Fruit fly (Drosophila melanogaster) whole organism, adult: ENCODE measurements around the gene CG10208.

Experiments used
- CG11617 ChIP-seq: fragments of 200-800 bp; sonication (Bioruptor generic); optimal IDR thresholded peaks from 2 replicates; lab custom pipeline; 2017; ENCODE audit warnings: mild to moderate bottlenecking, missing biosample characterization, missing genetic modification reagents, missing genetic modification characterization
- CG12768 ChIP-seq: fragments of 200-800 bp; sonication (Bioruptor generic); optimal IDR thresholded peaks from 2 replicates; lab custom pipeline; 2017; ENCODE audit warnings: missing biosample characterization, missing genetic modification characterization, mild to moderate bottlenecking, moderate library complexity, missing genetic modification reagents
- CG14711 ChIP-seq: fragments of 200-800 bp; sonication (Bioruptor generic); optimal IDR thresholded peaks from 2 replicates; lab custom pipeline; 2018; ENCODE audit warnings: missing biosample characterization, mild to moderate bottlenecking, missing genetic modification characterization, moderate library complexity
- CG1620 ChIP-seq: fragments of 200-800 bp; sonication (Bioruptor generic); optimal IDR thresholded peaks from 2 replicates; lab custom pipeline; 2016; ENCODE audit warnings: missing biosample characterization, missing genetic modification characterization
- CG33017 ChIP-seq: fragments of 200-800 bp; sonication (Bioruptor generic); optimal IDR thresholded peaks from 2 replicates; lab custom pipeline; 2018; ENCODE audit warnings: missing biosample characterization, mild to moderate bottlenecking, missing genetic modification characterization, moderate library complexity
- CG5204 ChIP-seq: fragments of 200-800 bp; sonication (Bioruptor generic); optimal IDR thresholded peaks from 2 replicates; lab custom pipeline; 2016; ENCODE audit warnings: missing biosample characterization, missing genetic modification characterization
- CG7045 ChIP-seq: fragments of 200-800 bp; sonication (Bioruptor generic); optimal IDR thresholded peaks from 2 replicates; lab custom pipeline; 2017; ENCODE audit warnings: missing biosample characterization, mild to moderate bottlenecking, missing genetic modification characterization
- CG7101 ChIP-seq: fragments of 200-800 bp; sonication (Bioruptor generic); optimal IDR thresholded peaks from 2 replicates; lab custom pipeline; 2018; ENCODE audit warnings: missing biosample characterization, mild to moderate bottlenecking, missing genetic modification characterization, moderate library complexity
- Clk ChIP-seq: fragments of 200-800 bp; sonication (Bioruptor generic); optimal IDR thresholded peaks from 2 replicates; lab custom pipeline; 2017; ENCODE audit warnings: missing biosample characterization, missing genetic modification characterization
- Crg-1 ChIP-seq: fragments of 200-800 bp; sonication (Bioruptor generic); optimal IDR thresholded peaks from 2 replicates; lab custom pipeline; 2016; ENCODE audit warnings: missing biosample characterization, missing genetic modification characterization
- Hr96 ChIP-seq: fragments of 200-800 bp; sonication (Bioruptor generic); optimal IDR thresholded peaks from 2 replicates; lab custom pipeline; 2016; ENCODE audit warnings: missing biosample characterization, missing genetic modification characterization
- Mnt ChIP-seq: fragments of 200-800 bp; sonication (Bioruptor generic); optimal IDR thresholded peaks from 2 replicates; lab custom pipeline; 2016; ENCODE audit warnings: missing biosample characterization, mild to moderate bottlenecking, missing genetic modification characterization
- bab1 ChIP-seq: fragments of 200-800 bp; sonication (Bioruptor generic); optimal IDR thresholded peaks from 3 replicates; lab custom pipeline; 2019; ENCODE audit warnings: missing biosample characterization, mild to moderate bottlenecking, missing genetic modification characterization, moderate library complexity
- cic ChIP-seq: fragments of 200-800 bp; sonication (Bioruptor generic); optimal IDR thresholded peaks from 2 replicates; lab custom pipeline; 2017; ENCODE audit warnings: missing biosample characterization, mild to moderate bottlenecking, missing genetic modification characterization, moderate library complexity
- cnc ChIP-seq, 2 experiments: fragments of >200 bp; optimal IDR thresholded peaks; 2 replicates each; lab custom pipeline; 2017
- kay ChIP-seq: fragments of 200-800 bp; sonication (Bioruptor generic); peaks from one replicate; lab custom pipeline; 2016; ENCODE audit warnings: missing biosample characterization, missing genetic modification characterization, borderline replicate concordance
- ovo ChIP-seq: fragments of 200-800 bp; sonication (Bioruptor generic); optimal IDR thresholded peaks from 2 replicates; lab custom pipeline; 2016; ENCODE audit warnings: missing biosample characterization, missing genetic modification characterization
- pad ChIP-seq: fragments of 200-800 bp; sonication (Bioruptor generic); optimal IDR thresholded peaks from 3 replicates; lab custom pipeline; 2017; ENCODE audit warnings: missing biosample characterization, missing genetic modification characterization, mild to moderate bottlenecking, moderate library complexity, missing genetic modification reagents
- tj ChIP-seq: fragments of 200-800 bp; sonication (Bioruptor generic); optimal IDR thresholded peaks from 3 replicates; lab custom pipeline; 2017; ENCODE audit warnings: missing biosample characterization, mild to moderate bottlenecking, missing genetic modification characterization, moderate library complexity
- toe ChIP-seq: fragments of 200-800 bp; sonication (Bioruptor generic); optimal IDR thresholded peaks from 2 replicates; lab custom pipeline; 2016; ENCODE audit warnings: missing biosample characterization, missing genetic modification characterization

CG10208 gene

dm6 chr3R:23723381-23724034 lies 50.4 kb downstream of the CG10208 start:
- TF ChIP-seq CG7101, result peak; percentile 77
- peak; percentile 80 for TF ChIP-seq CG7045 (GFP tag; lab: Kevin White, UChicago)
- peak; percentile 81 for TF ChIP-seq Clk (GFP tag; lab: Kevin White, UChicago)
- TF ChIP-seq Crg-1 (GFP tag; lab: Kevin White, UChicago), result peak; percentile 92
- peak; percentile 4 for TF ChIP-seq bab1
- peak; percentile 72 for TF ChIP-seq CG33017 (tag; lab: Kevin White, UChicago)
- peak; percentile 79 for TF ChIP-seq CG11617
- TF ChIP-seq toe (GFP tag; lab: Kevin White, UChicago), result peak; percentile 54
- peak; percentile 88 for TF ChIP-seq tj (GFP tag; lab: Kevin White, UChicago)
- TF ChIP-seq ovo (GFP tag; lab: Kevin White, UChicago), result peak; percentile 94
- no peak for TF ChIP-seq CG14711 (tag; lab: Kevin White, UChicago)
- peak; percentile 55 for TF ChIP-seq CG12768
- TF ChIP-seq cnc (optimal IDR thresholded peaks at IDR 0.05; lab: Kevin White, UChicago), result no peak
- peak; percentile 91 for TF ChIP-seq Mnt (GFP tag; lab: Kevin White, UChicago)
- TF ChIP-seq CG1620 (GFP tag; lab: Kevin White, UChicago), result no peak
- TF ChIP-seq pad (GFP tag; lab: Kevin White, UChicago), result peak; percentile 89
- peak; percentile 99 for TF ChIP-seq cic (GFP tag; lab: Kevin White, UChicago)
- peak; percentile 65 for TF ChIP-seq Hr96
- TF ChIP-seq CG5204 (GFP tag; lab: Kevin White, UChicago), result peak; percentile 11
- peak; percentile 98 for TF ChIP-seq kay (GFP tag; lab: Kevin White, UChicago)
